Worm (Caenorhabditis elegans) whole organism, L2 larva: ENCODE measurements around the gene msp-64.
A peak's percentile ranks its signal among the peaks of the same experiment; 100 is the strongest.

Source experiments
- C34F6.9 ChIP-seq: fragments of 150-350 bp; optimal IDR thresholded peaks from 2 replicates; lab custom pipeline; 2014; ENCODE audit warnings: missing biosample characterization, missing genetic modification characterization
- F13H6.1 ChIP-seq: sonication (generic microtip); optimal IDR thresholded peaks from 2 replicates; lab custom pipeline; 2016; ENCODE audit warnings: missing genetic modification characterization, missing compliant biosample characterization
- R02D3.7 ChIP-seq: fragments of 150-350 bp; optimal IDR thresholded peaks from 2 replicates; lab custom pipeline; 2014; ENCODE audit warnings: missing biosample characterization, missing genetic modification characterization
- Y55F3AM.14 ChIP-seq: fragments of 200-800 bp; sonication (Bioruptor generic); optimal IDR thresholded peaks from 2 replicates; lab custom pipeline; 2018; ENCODE audit warnings: mild to moderate bottlenecking, missing genetic modification characterization, missing compliant biosample characterization
- ZK546.5 ChIP-seq: sonication (generic microtip); optimal IDR thresholded peaks from 2 replicates; lab custom pipeline; 2017; ENCODE audit warnings: missing biosample characterization, missing genetic modification characterization
- alr-1 ChIP-seq: fragments of 150-350 bp; optimal IDR thresholded peaks from 2 replicates; lab custom pipeline; 2014; ENCODE audit warnings: missing biosample characterization, missing genetic modification characterization
- aly-2 ChIP-seq: fragments of 150-350 bp; optimal IDR thresholded peaks from 2 replicates; lab custom pipeline; 2014; ENCODE audit warnings: missing biosample characterization, missing genetic modification characterization
- blmp-1 ChIP-seq: sonication (generic microtip); optimal IDR thresholded peaks from 2 replicates; lab custom pipeline; 2017; ENCODE audit warnings: missing genetic modification characterization, mild to moderate bottlenecking, missing compliant biosample characterization, antibody characterized with exemption, moderate library complexity; ENCODE audit not compliant: insufficient read depth
- ceh-16 ChIP-seq: fragments of 150-350 bp; optimal IDR thresholded peaks from 2 replicates; lab custom pipeline; 2014; ENCODE audit warnings: missing biosample characterization, missing genetic modification characterization
- ceh-82 ChIP-seq: fragments of 150-350 bp; optimal IDR thresholded peaks from 2 replicates; lab custom pipeline; 2014; ENCODE audit warnings: missing biosample characterization, missing genetic modification characterization
- crh-2 ChIP-seq: sonication (generic microtip); optimal IDR thresholded peaks from 2 replicates; lab custom pipeline; 2017; ENCODE audit warnings: missing biosample characterization, missing genetic modification characterization
- dmd-4 ChIP-seq: sonication (generic microtip); optimal IDR thresholded peaks from 2 replicates; lab custom pipeline; 2017; ENCODE audit warnings: missing biosample characterization, missing genetic modification characterization
- egl-27 ChIP-seq: sonication (generic microtip); optimal IDR thresholded peaks from 3 replicates; lab custom pipeline; 2017; ENCODE audit warnings: missing biosample characterization, missing genetic modification reagents, missing genetic modification characterization
- elt-1 ChIP-seq: fragments of 150-350 bp; optimal IDR thresholded peaks from 2 replicates; lab custom pipeline; 2014; ENCODE audit warnings: missing biosample characterization, missing genetic modification characterization
- elt-3 ChIP-seq: sonication (generic microtip); optimal IDR thresholded peaks from 2 replicates; lab custom pipeline; 2017; ENCODE audit warnings: missing biosample characterization, missing genetic modification characterization
- gmeb-1 ChIP-seq: fragments of 150-350 bp; optimal IDR thresholded peaks from 2 replicates; lab custom pipeline; 2014; ENCODE audit warnings: missing biosample characterization, missing genetic modification characterization
- lin-11 ChIP-seq: fragments of 150-350 bp; sonication (generic microtip); optimal IDR thresholded peaks from 2 replicates; lab custom pipeline; 2014; ENCODE audit warnings: missing biosample characterization, missing genetic modification characterization, inconsistent platforms, mixed read lengths
- lin-13 ChIP-seq: fragments of 150-350 bp; optimal IDR thresholded peaks from 2 replicates; lab custom pipeline; 2014; ENCODE audit warnings: missing biosample characterization, missing genetic modification reagents, missing genetic modification characterization
- lin-39 ChIP-seq: fragments of 150-350 bp; optimal IDR thresholded peaks from 2 replicates; lab custom pipeline; 2014; ENCODE audit warnings: missing biosample characterization, missing genetic modification reagents, missing genetic modification characterization
- lsy-2 ChIP-seq, 2 experiments: fragments of 150-350 bp in 1 of 2; sonication (generic microtip) in 1 of 2; optimal IDR thresholded peaks; 2 replicates each; lab custom pipeline; 2014 to 2017; ENCODE audit warnings: missing biosample characterization in 2 of 2, missing genetic modification characterization in 2 of 2
- mab-5 ChIP-seq: fragments of 150-350 bp; optimal IDR thresholded peaks from 2 replicates; lab custom pipeline; 2014; ENCODE audit warnings: missing biosample characterization, missing genetic modification characterization
- mdl-1 ChIP-seq, 2 experiments: fragments of 150-350 bp in 1 of 2; sonication (generic microtip) in 1 of 2; optimal IDR thresholded peaks; 2 replicates each; lab custom pipeline; 2017; ENCODE audit warnings: missing biosample characterization in 2 of 2, missing genetic modification characterization in 2 of 2
- nhr-11 ChIP-seq: fragments of 150-350 bp; optimal IDR thresholded peaks from 2 replicates; lab custom pipeline; 2014; ENCODE audit warnings: missing biosample characterization, missing genetic modification characterization
- nhr-129 ChIP-seq: fragments of 150-350 bp; optimal IDR thresholded peaks from 2 replicates; lab custom pipeline; 2014; ENCODE audit warnings: missing biosample characterization, missing genetic modification characterization
- nhr-21 ChIP-seq: fragments of 150-350 bp; optimal IDR thresholded peaks from 2 replicates; lab custom pipeline; 2014; ENCODE audit warnings: missing biosample characterization, missing genetic modification characterization
- nhr-23 ChIP-seq: fragments of 150-350 bp; optimal IDR thresholded peaks from 2 replicates; lab custom pipeline; 2014; ENCODE audit warnings: missing biosample characterization, missing genetic modification reagents, missing genetic modification characterization
- nhr-25 ChIP-seq: fragments of 150-350 bp; sonication (generic microtip); optimal IDR thresholded peaks from 3 replicates; lab custom pipeline; 2014; ENCODE audit warnings: missing biosample characterization, missing genetic modification characterization
- nhr-6 ChIP-seq: fragments of 150-350 bp; optimal IDR thresholded peaks from 2 replicates; lab custom pipeline; 2014; ENCODE audit warnings: missing biosample characterization, missing genetic modification characterization
- nhr-77 ChIP-seq: fragments of 150-350 bp; optimal IDR thresholded peaks from 2 replicates; lab custom pipeline; 2014; ENCODE audit warnings: missing biosample characterization, missing genetic modification characterization
- sem-4 ChIP-seq: fragments of 150-350 bp; optimal IDR thresholded peaks from 2 replicates; lab custom pipeline; 2014; ENCODE audit warnings: missing biosample characterization, missing genetic modification reagents, missing genetic modification characterization
- skn-1 ChIP-seq: sonication (generic microtip); optimal IDR thresholded peaks from 2 replicates; lab custom pipeline; 2017; ENCODE audit warnings: missing biosample characterization, missing genetic modification characterization
- sma-3 ChIP-seq: sonication (generic microtip); optimal IDR thresholded peaks from 2 replicates; lab custom pipeline; 2016; ENCODE audit warnings: missing genetic modification reagents, missing genetic modification characterization, missing compliant biosample characterization
- sma-9 ChIP-seq, 2 experiments: fragments of 150-350 bp in 1 of 2; sonication (generic microtip) in 1 of 2; optimal IDR thresholded peaks; 2 replicates each; lab custom pipeline; 2014 to 2016; ENCODE audit warnings: missing genetic modification characterization in 2 of 2, mild to moderate bottlenecking in 1 of 2, missing biosample characterization in 1 of 2, missing compliant biosample characterization in 1 of 2, missing genetic modification reagents in 1 of 2, moderate library complexity in 1 of 2
- unc-39 ChIP-seq: fragments of 150-350 bp; optimal IDR thresholded peaks from 2 replicates; lab custom pipeline; 2014; ENCODE audit warnings: missing biosample characterization, missing genetic modification characterization
- unc-55 ChIP-seq: fragments of 150-350 bp; sonication (generic microtip); optimal IDR thresholded peaks from 3 replicates; lab custom pipeline; 2014; ENCODE audit warnings: missing biosample characterization, missing genetic modification reagents, missing genetic modification characterization
- zag-1 ChIP-seq: fragments of 150-350 bp; optimal IDR thresholded peaks from 2 replicates; lab custom pipeline; 2014; ENCODE audit warnings: missing biosample characterization, missing genetic modification characterization
- ztf-1 ChIP-seq: fragments of 200-800 bp; sonication (Bioruptor generic); conservative IDR thresholded peaks from 2 replicates; pipeline ENCODE4 v1.3.6; 2022; ENCODE audit warnings: missing genetic modification characterization, missing compliant biosample characterization
- ztf-11 ChIP-seq: sonication (generic microtip); optimal IDR thresholded peaks from 2 replicates; lab custom pipeline; 2017; ENCODE audit warnings: missing biosample characterization, missing genetic modification characterization
- ztf-4 ChIP-seq: fragments of 150-350 bp; optimal IDR thresholded peaks from 2 replicates; lab custom pipeline; 2014; ENCODE audit warnings: missing biosample characterization, missing genetic modification characterization

The msp-64 gene

ce11 chrII:5792490-5792889 is 17.6 kb downstream of the msp-64 start, which contains the start of gene K05F1.14:
Gene K05F1.14 (minus strand): TSS chrII:5792590.
- TF ChIP-seq ceh-82 (tag; lab: Kevin White, UChicago) (no peak), zag-1 (no peak), ztf-4 (tag; lab: Kevin White, UChicago) (no peak), blmp-1 (tag; lab: Kevin White, UChicago) (no peak), egl-27 (no peak), skn-1 (no peak), elt-3 (tag; lab: Kevin White, UChicago) (no peak)

- TF ChIP-seq elt-1 (tag; lab: Kevin White, UChicago): peak; percentile 39
- no peak for TF ChIP-seq gmeb-1 (tag; lab: Kevin White, UChicago)
- no peak for TF ChIP-seq ZK546.5 (tag; lab: Kevin White, UChicago)
- peak; percentile 11 for TF ChIP-seq C34F6.9 (tag; lab: Kevin White, UChicago)
- TF ChIP-seq ztf-11 (tag; lab: Kevin White, UChicago): no peak
- TF ChIP-seq F13H6.1 (tag; lab: Kevin White, UChicago): peak; percentile 22
- TF ChIP-seq aly-2 (tag; lab: Kevin White, UChicago): no peak
- no peak for TF ChIP-seq lin-13 (GFP tag; lab: Kevin White, UChicago)
- no peak for TF ChIP-seq dmd-4
- TF ChIP-seq ztf-4 (tag; lab: Kevin White, UChicago): no peak
- peak; percentile 65 for TF ChIP-seq sma-9 (GFP tag; optimal IDR thresholded peaks at IDR 0.05; lab: Kevin White, UChicago)
- TF ChIP-seq sma-9 (tag; optimal IDR thresholded peaks at IDR 0.05; lab: Kevin White, UChicago): no peak
- TF ChIP-seq lin-39 (tag; lab: Kevin White, UChicago): no peak
- no peak for TF ChIP-seq sem-4 (tag; lab: Kevin White, UChicago)
- TF ChIP-seq lsy-2 (tag; optimal IDR thresholded peaks at IDR 0.05; lab: Kevin White, UChicago): peak in 1 of 2 experiments; percentile 28
- TF ChIP-seq Y55F3AM.14 (GFP tag; lab: Kevin White, UChicago): no peak
- no peak for TF ChIP-seq nhr-23 (tag; lab: Kevin White, UChicago)
- TF ChIP-seq nhr-129 (tag; lab: Kevin White, UChicago): peak; percentile 40
- TF ChIP-seq unc-55 (GFP tag; lab: Kevin White, UChicago): no peak
- TF ChIP-seq alr-1: no peak
These were observed 19.8 kb downstream of the msp-64 start, which contains the start of gene lect-2 for ce11 chrII:5790313-5790773. Gene lect-2 (plus strand): TSS chrII:5790723.

ce11 chrII:5788815-5789214 is 21.3 kb downstream of the msp-64 start, which contains the start of gene K05F1.13:
Gene K05F1.13 (plus strand): TSS chrII:5789115.
- no peak for TF ChIP-seq lin-13 (GFP tag; lab: Kevin White, UChicago)
- TF ChIP-seq ztf-1 (GFP tag; lab: Robert Waterston, UW): no peak

ce11 chrII:5785504-5785903 is 24.6 kb downstream of the msp-64 start:
- TF ChIP-seq nhr-11 (no peak), sem-4 (tag; lab: Kevin White, UChicago) (no peak), sma-3 (GFP tag; lab: Kevin White, UChicago) (no peak), elt-1 (tag; lab: Kevin White, UChicago) (no peak), nhr-23 (tag; lab: Kevin White, UChicago) (no peak), gmeb-1 (tag; lab: Kevin White, UChicago) (no peak), unc-55 (GFP tag; lab: Kevin White, UChicago) (no peak), mdl-1 (tag; optimal IDR thresholded peaks at IDR 0.05; lab: Kevin White, UChicago) (no peak), dmd-4 (no peak), lin-11 (tag; lab: Kevin White, UChicago) (no peak), ztf-4 (tag; lab: Kevin White, UChicago) (no peak), skn-1 (no peak)

- TF ChIP-seq nhr-77 (no peak), gmeb-1 (tag; lab: Kevin White, UChicago) (no peak), ztf-1 (GFP tag; lab: Robert Waterston, UW) (no peak), R02D3.7 (tag; lab: Kevin White, UChicago) (no peak), sma-3 (GFP tag; lab: Kevin White, UChicago) (peak; percentile 63), egl-27 (no peak), ztf-4 (tag; lab: Kevin White, UChicago) (no peak), nhr-11 (no peak), blmp-1 (tag; lab: Kevin White, UChicago) (no peak), lin-39 (tag; lab: Kevin White, UChicago) (no peak), mdl-1 (tag; optimal IDR thresholded peaks at IDR 0.05; lab: Kevin White, UChicago) (no peak), zag-1 (no peak), nhr-25 (tag; lab: Kevin White, UChicago) (no peak), nhr-6 (no peak), ceh-16 (tag; lab: Kevin White, UChicago) (no peak), Y55F3AM.14 (GFP tag; lab: Kevin White, UChicago) (peak; percentile 70), ztf-11 (tag; lab: Kevin White, UChicago) (no peak), mab-5 (tag; lab: Kevin White, UChicago) (no peak), unc-39 (no peak), sma-9 (GFP tag; optimal IDR thresholded peaks at IDR 0.05; lab: Kevin White, UChicago) (peak; percentile 62), sma-9 (tag; optimal IDR thresholded peaks at IDR 0.05; lab: Kevin White, UChicago) (no peak), nhr-21 (tag; lab: Kevin White, UChicago) (peak; percentile 65), crh-2 (tag; lab: Kevin White, UChicago) (peak; percentile 63), ceh-82 (tag; lab: Kevin White, UChicago) (no peak)
These were observed 27.9 kb downstream of the msp-64 start, which contains the start of gene K05F1.6 for ce11 chrII:5781935-5782921. Gene K05F1.6 (plus strand): TSS chrII:5782520.
